Fruit fly (Drosophila melanogaster) whole organism, pupa: ENCODE data around the gene AP-1-2beta.
A peak's percentile ranks its signal among the peaks of the same experiment; 100 is the strongest.

Experiments used
- CG10348 ChIP-seq: fragments of 200-800 bp; sonication (Bioruptor generic); IDR thresholded peaks from 2 replicates; pipeline ENCODE4 v1.3.6; 2022; ENCODE audit warnings: missing biosample characterization, missing genetic modification characterization
- CG12605 ChIP-seq: fragments of 200-800 bp; sonication (Bioruptor generic); IDR thresholded peaks from 2 replicates; pipeline ENCODE4 v1.3.6; 2022; ENCODE audit warnings: missing biosample characterization, missing genetic modification characterization
- CG13204 ChIP-seq: fragments of 200-800 bp; sonication (Bioruptor generic); optimal IDR thresholded peaks from 2 replicates; lab custom pipeline; 2018; ENCODE audit warnings: missing biosample characterization, mild to moderate bottlenecking, missing genetic modification characterization, moderate library complexity
- CG14655 ChIP-seq: fragments of 200-800 bp; sonication (Bioruptor generic); optimal IDR thresholded peaks from 3 replicates; lab custom pipeline; 2017; ENCODE audit warnings: mild to moderate bottlenecking, missing biosample characterization, missing genetic modification reagents, missing genetic modification characterization
- CG15710 ChIP-seq: fragments of 200-800 bp; sonication (Bioruptor generic); optimal IDR thresholded peaks from 2 replicates; lab custom pipeline; 2018; ENCODE audit warnings: missing biosample characterization, mild to moderate bottlenecking, missing genetic modification characterization, moderate library complexity
- CG17806 ChIP-seq: fragments of 200-800 bp; sonication (Bioruptor generic); optimal IDR thresholded peaks from 2 replicates; lab custom pipeline; 2018; ENCODE audit warnings: missing biosample characterization, mild to moderate bottlenecking, missing genetic modification characterization, moderate library complexity
- CG34367 ChIP-seq: fragments of 200-800 bp; sonication (Bioruptor generic); optimal IDR thresholded peaks from 2 replicates; lab custom pipeline; 2018; ENCODE audit warnings: missing biosample characterization, mild to moderate bottlenecking, missing genetic modification characterization
- CG4496 ChIP-seq: fragments of 200-800 bp; sonication (Bioruptor generic); IDR thresholded peaks from 3 replicates; pipeline ENCODE4 v1.3.6; 2022; ENCODE audit warnings: missing biosample characterization, missing genetic modification characterization
- CG8159 ChIP-seq: fragments of 200-800 bp; sonication (Bioruptor generic); optimal IDR thresholded peaks from 3 replicates; lab custom pipeline; 2018; ENCODE audit warnings: missing biosample characterization, mild to moderate bottlenecking, missing genetic modification characterization, moderate library complexity
- CG8301 ChIP-seq: fragments of 200-800 bp; sonication (Bioruptor generic); optimal IDR thresholded peaks from 2 replicates; lab custom pipeline; 2018; ENCODE audit warnings: missing biosample characterization, mild to moderate bottlenecking, missing genetic modification characterization
- CG9948 ChIP-seq: fragments of 200-800 bp; sonication (Bioruptor generic); optimal IDR thresholded peaks from 2 replicates; lab custom pipeline; 2018; ENCODE audit warnings: missing biosample characterization, mild to moderate bottlenecking, missing genetic modification characterization, moderate library complexity
- D1 ChIP-seq: fragments of 200-800 bp; sonication (Bioruptor generic); optimal IDR thresholded peaks from 2 replicates; lab custom pipeline; 2018; ENCODE audit warnings: missing biosample characterization, mild to moderate bottlenecking, missing genetic modification characterization, moderate library complexity
- EcR ChIP-seq: fragments of 200-800 bp; sonication (Bioruptor generic); optimal IDR thresholded peaks from 3 replicates; lab custom pipeline; 2019; ENCODE audit warnings: missing biosample characterization, missing genetic modification characterization, mild to moderate bottlenecking, moderate library complexity, missing genetic modification reagents
- Ets98B ChIP-seq: fragments of 200-800 bp; sonication (Bioruptor generic); IDR thresholded peaks from 2 replicates; pipeline ENCODE4 v1.3.6; 2022; ENCODE audit warnings: missing biosample characterization, missing genetic modification characterization
- Pif1A ChIP-seq: fragments of 200-800 bp; sonication (Bioruptor generic); optimal IDR thresholded peaks from 3 replicates; lab custom pipeline; 2016; ENCODE audit warnings: missing biosample characterization, missing genetic modification characterization
- Pif1B ChIP-seq: fragments of 200-800 bp; sonication (Bioruptor generic); optimal IDR thresholded peaks from 3 replicates; lab custom pipeline; 2016; ENCODE audit warnings: missing biosample characterization, missing genetic modification characterization
- Snoo ChIP-seq: fragments of 200-800 bp; sonication (Bioruptor generic); optimal IDR thresholded peaks from 3 replicates; lab custom pipeline; 2017; ENCODE audit warnings: missing biosample characterization, mild to moderate bottlenecking, missing genetic modification characterization, inconsistent platforms
- fd96Ca ChIP-seq: fragments of 200-800 bp; sonication (Bioruptor generic); IDR thresholded peaks from 3 replicates; pipeline ENCODE4 v1.3.6; 2022; ENCODE audit warnings: missing biosample characterization, missing genetic modification characterization
- gl ChIP-seq: fragments of 200-800 bp; sonication (Bioruptor generic); optimal IDR thresholded peaks from 2 replicates; lab custom pipeline; 2018; ENCODE audit warnings: missing biosample characterization, mild to moderate bottlenecking, missing genetic modification characterization
- rn ChIP-seq: fragments of 200-800 bp; sonication (Bioruptor generic); IDR thresholded peaks from 2 replicates; pipeline ENCODE4 v1.3.6; 2022; ENCODE audit warnings: missing biosample characterization, missing genetic modification characterization

Gene AP-1-2beta

dm6 chrX:19750626-19751149, 19.9 kb downstream of the AP-1-2beta start, which contains the start of gene Abcd3:
Gene Abcd3 (plus strand): TSS chrX:19750770.
- TF ChIP-seq Snoo (tag; lab: Kevin White, UChicago) (peak; percentile 7), EcR (GFP tag; lab: Kevin White, UChicago) (peak; percentile 72), CG13204 (GFP tag; lab: Kevin White, UChicago) (peak; percentile 13), Ets98B (GFP tag; lab: Robert Waterston, UW) (peak; percentile 8; the same call in 1 of the 2 replicates), rn (GFP tag; lab: Robert Waterston, UW) (no peak), CG9948 (tag; lab: Kevin White, UChicago) (no peak), CG15710 (tag; lab: Kevin White, UChicago) (peak; percentile 9), CG8159 (tag; lab: Kevin White, UChicago) (peak; percentile 46)

dm6 chrX:19752344-19752743, 21.5 kb downstream of the AP-1-2beta start:
- no peak for TF ChIP-seq CG10348 (GFP tag; lab: Robert Waterston, UW)
- TF ChIP-seq CG8159 (tag; lab: Kevin White, UChicago): no peak
- TF ChIP-seq CG14655: no peak
- no peak for TF ChIP-seq CG9948 (tag; lab: Kevin White, UChicago)
- no peak for TF ChIP-seq D1 (tag; lab: Kevin White, UChicago)

dm6 chrX:19753710-19754109, 22.9 kb downstream of the AP-1-2beta start:
- TF ChIP-seq CG34367 (tag; lab: Kevin White, UChicago) (no peak), fd96Ca (GFP tag; lab: Robert Waterston, UW) (no peak), CG8301 (tag; lab: Kevin White, UChicago) (no peak), D1 (tag; lab: Kevin White, UChicago) (no peak), CG12605 (GFP tag; lab: Robert Waterston, UW) (no peak), CG4496 (GFP tag; lab: Robert Waterston, UW) (no peak), Pif1A (GFP tag; lab: Kevin White, UChicago) (no peak), CG8159 (tag; lab: Kevin White, UChicago) (no peak), CG9948 (tag; lab: Kevin White, UChicago) (no peak)

dm6 chrX:19754152-19754579, 23.4 kb downstream of the AP-1-2beta start:
- TF ChIP-seq gl (tag; lab: Kevin White, UChicago): no peak
- TF ChIP-seq CG10348 (GFP tag; lab: Robert Waterston, UW): no peak
- TF ChIP-seq CG8301 (tag; lab: Kevin White, UChicago): no peak
- no peak for TF ChIP-seq D1 (tag; lab: Kevin White, UChicago)
- TF ChIP-seq CG13204 (GFP tag; lab: Kevin White, UChicago): peak; percentile 35
- no peak for TF ChIP-seq Pif1A (GFP tag; lab: Kevin White, UChicago)
- TF ChIP-seq CG12605 (GFP tag; lab: Robert Waterston, UW): no peak
- TF ChIP-seq CG8159 (tag; lab: Kevin White, UChicago): no peak
- no peak for TF ChIP-seq rn (GFP tag; lab: Robert Waterston, UW)
- TF ChIP-seq EcR (GFP tag; lab: Kevin White, UChicago): peak; percentile 83
- TF ChIP-seq CG17806 (tag; lab: Kevin White, UChicago): no peak
- TF ChIP-seq, all 21 proteins: peak for 2

dm6 chrX:19754705-19755403, 24.1 kb downstream of the AP-1-2beta start:
- TF ChIP-seq D1 (tag; lab: Kevin White, UChicago): no peak
- TF ChIP-seq CG4496 (GFP tag; lab: Robert Waterston, UW): 0 out of 3 replicates have a peak, but pooled peaks have one; percentile 22
- TF ChIP-seq CG34367 (tag; lab: Kevin White, UChicago): no peak

- TF ChIP-seq CG10348 (GFP tag; lab: Robert Waterston, UW) (no peak), fd96Ca (GFP tag; lab: Robert Waterston, UW) (no peak), CG13204 (GFP tag; lab: Kevin White, UChicago) (no peak), CG15710 (tag; lab: Kevin White, UChicago) (no peak), rn (GFP tag; lab: Robert Waterston, UW) (no peak), Snoo (tag; lab: Kevin White, UChicago) (no peak), Ets98B (GFP tag; lab: Robert Waterston, UW) (no peak), CG12605 (GFP tag; lab: Robert Waterston, UW) (no peak), CG8159 (tag; lab: Kevin White, UChicago) (no peak), Pif1B (GFP tag; lab: Kevin White, UChicago) (no peak)
Observed at dm6 chrX:19762167-19762566, 31.4 kb downstream of the AP-1-2beta start.
